Fruit fly (Drosophila melanogaster) whole organism: ENCODE measurements around the gene Vps13D.

Experiments
- CG8478 ChIP-seq: fragments of >200 bp; optimal IDR thresholded peaks from 2 replicates; lab custom pipeline; 2018; ENCODE audit warnings: inconsistent platforms
- Dll ChIP-seq: fragments of >200 bp; optimal IDR thresholded peaks from 2 replicates; lab custom pipeline; 2017
- pan ChIP-seq: fragments of >200 bp; optimal IDR thresholded peaks from 2 replicates; lab custom pipeline; 2017
- psq ChIP-seq: fragments of >200 bp; optimal IDR thresholded peaks from 2 replicates; lab custom pipeline; 2017
- usp ChIP-seq: fragments of >200 bp; optimal IDR thresholded peaks from 2 replicates; lab custom pipeline; 2017; ENCODE audit warnings: missing biosample characterization, missing genetic modification characterization, mixed read lengths

- TF ChIP-seq pan (lab: Kevin White, UChicago) (no peak), Dll (lab: Kevin White, UChicago) (no peak), usp (no peak), CG8478 (lab: Kevin White, UChicago) (no peak), psq (lab: Kevin White, UChicago) (no peak)
These were observed 25.2 kb upstream of the Vps13D start for dm6 chr3L:12729601-12730000.
